Worm (Caenorhabditis elegans) whole organism, L2 larva: Measurements from ENCODE around the gene R02F11.10.
"Not testable (repeated sequence)": the region's sequence is repeated elsewhere in the genome, so short reads cannot be mapped to it uniquely, and the experiment has no call there.

Experiments used
- C34F6.9 ChIP-seq: fragments of 150-350 bp; optimal IDR thresholded peaks from 2 replicates; lab custom pipeline; 2014; ENCODE audit warnings: missing biosample characterization, missing genetic modification characterization
- R02D3.7 ChIP-seq: fragments of 150-350 bp; optimal IDR thresholded peaks from 2 replicates; lab custom pipeline; 2014; ENCODE audit warnings: missing biosample characterization, missing genetic modification characterization
- Y55F3AM.14 ChIP-seq: fragments of 200-800 bp; sonication (Bioruptor generic); optimal IDR thresholded peaks from 2 replicates; lab custom pipeline; 2018; ENCODE audit warnings: mild to moderate bottlenecking, missing genetic modification characterization, missing compliant biosample characterization
- alr-1 ChIP-seq: fragments of 150-350 bp; optimal IDR thresholded peaks from 2 replicates; lab custom pipeline; 2014; ENCODE audit warnings: missing biosample characterization, missing genetic modification characterization
- aly-2 ChIP-seq: fragments of 150-350 bp; optimal IDR thresholded peaks from 2 replicates; lab custom pipeline; 2014; ENCODE audit warnings: missing biosample characterization, missing genetic modification characterization
- ama-1 ChIP-seq: fragments of 150-350 bp; optimal IDR thresholded peaks from 2 replicates; lab custom pipeline; 2018; ENCODE audit warnings: inconsistent platforms
- ceh-16 ChIP-seq: fragments of 150-350 bp; optimal IDR thresholded peaks from 2 replicates; lab custom pipeline; 2014; ENCODE audit warnings: missing biosample characterization, missing genetic modification characterization
- ceh-82 ChIP-seq: fragments of 150-350 bp; optimal IDR thresholded peaks from 2 replicates; lab custom pipeline; 2014; ENCODE audit warnings: missing biosample characterization, missing genetic modification characterization
- crh-2 ChIP-seq: sonication (generic microtip); optimal IDR thresholded peaks from 2 replicates; lab custom pipeline; 2017; ENCODE audit warnings: missing biosample characterization, missing genetic modification characterization
- dmd-4 ChIP-seq: sonication (generic microtip); optimal IDR thresholded peaks from 2 replicates; lab custom pipeline; 2017; ENCODE audit warnings: missing biosample characterization, missing genetic modification characterization
- egl-27 ChIP-seq: sonication (generic microtip); optimal IDR thresholded peaks from 3 replicates; lab custom pipeline; 2017; ENCODE audit warnings: missing biosample characterization, missing genetic modification reagents, missing genetic modification characterization
- elt-1 ChIP-seq: fragments of 150-350 bp; optimal IDR thresholded peaks from 2 replicates; lab custom pipeline; 2014; ENCODE audit warnings: missing biosample characterization, missing genetic modification characterization
- fos-1 ChIP-seq: fragments of 150-350 bp; optimal IDR thresholded peaks from 2 replicates; lab custom pipeline; 2014; ENCODE audit warnings: missing biosample characterization, missing genetic modification characterization
- gmeb-1 ChIP-seq: fragments of 150-350 bp; optimal IDR thresholded peaks from 2 replicates; lab custom pipeline; 2014; ENCODE audit warnings: missing biosample characterization, missing genetic modification characterization
- lin-11 ChIP-seq: fragments of 150-350 bp; sonication (generic microtip); optimal IDR thresholded peaks from 2 replicates; lab custom pipeline; 2014; ENCODE audit warnings: missing biosample characterization, missing genetic modification characterization, inconsistent platforms, mixed read lengths
- lsy-2 ChIP-seq, 2 experiments: fragments of 150-350 bp in 1 of 2; sonication (generic microtip) in 1 of 2; optimal IDR thresholded peaks; 2 replicates each; lab custom pipeline; 2014 to 2017; ENCODE audit warnings: missing biosample characterization in 2 of 2, missing genetic modification characterization in 2 of 2
- mab-5 ChIP-seq: fragments of 150-350 bp; optimal IDR thresholded peaks from 2 replicates; lab custom pipeline; 2014; ENCODE audit warnings: missing biosample characterization, missing genetic modification characterization
- mdl-1 ChIP-seq, 2 experiments: fragments of 150-350 bp in 1 of 2; sonication (generic microtip) in 1 of 2; optimal IDR thresholded peaks; 2 replicates each; lab custom pipeline; 2017; ENCODE audit warnings: missing biosample characterization in 2 of 2, missing genetic modification characterization in 2 of 2
- nhr-12 ChIP-seq: fragments of 150-350 bp; optimal IDR thresholded peaks from 2 replicates; lab custom pipeline; 2014; ENCODE audit warnings: missing biosample characterization, missing genetic modification characterization
- nhr-129 ChIP-seq: fragments of 150-350 bp; optimal IDR thresholded peaks from 2 replicates; lab custom pipeline; 2014; ENCODE audit warnings: missing biosample characterization, missing genetic modification characterization
- nhr-21 ChIP-seq: fragments of 150-350 bp; optimal IDR thresholded peaks from 2 replicates; lab custom pipeline; 2014; ENCODE audit warnings: missing biosample characterization, missing genetic modification characterization
- nhr-23 ChIP-seq: fragments of 150-350 bp; optimal IDR thresholded peaks from 2 replicates; lab custom pipeline; 2014; ENCODE audit warnings: missing biosample characterization, missing genetic modification reagents, missing genetic modification characterization
- nhr-237 ChIP-seq: fragments of 150-350 bp; optimal IDR thresholded peaks from 2 replicates; lab custom pipeline; 2014; ENCODE audit warnings: missing biosample characterization, missing genetic modification characterization
- nhr-6 ChIP-seq: fragments of 150-350 bp; optimal IDR thresholded peaks from 2 replicates; lab custom pipeline; 2014; ENCODE audit warnings: missing biosample characterization, missing genetic modification characterization
- sem-4 ChIP-seq: fragments of 150-350 bp; optimal IDR thresholded peaks from 2 replicates; lab custom pipeline; 2014; ENCODE audit warnings: missing biosample characterization, missing genetic modification reagents, missing genetic modification characterization
- skn-1 ChIP-seq: sonication (generic microtip); optimal IDR thresholded peaks from 2 replicates; lab custom pipeline; 2017; ENCODE audit warnings: missing biosample characterization, missing genetic modification characterization
- sma-9 ChIP-seq, 2 experiments: fragments of 150-350 bp in 1 of 2; sonication (generic microtip) in 1 of 2; optimal IDR thresholded peaks; 2 replicates each; lab custom pipeline; 2014 to 2016; ENCODE audit warnings: missing genetic modification characterization in 2 of 2, mild to moderate bottlenecking in 1 of 2, missing biosample characterization in 1 of 2, missing compliant biosample characterization in 1 of 2, missing genetic modification reagents in 1 of 2, moderate library complexity in 1 of 2
- snpc-4 ChIP-seq: fragments of 150-350 bp; optimal IDR thresholded peaks from 2 replicates; lab custom pipeline; 2014; ENCODE audit warnings: missing biosample characterization, missing genetic modification characterization
- unc-55 ChIP-seq: fragments of 150-350 bp; sonication (generic microtip); optimal IDR thresholded peaks from 3 replicates; lab custom pipeline; 2014; ENCODE audit warnings: missing biosample characterization, missing genetic modification reagents, missing genetic modification characterization
- unc-62 ChIP-seq: fragments of 150-350 bp; optimal IDR thresholded peaks from 2 replicates; lab custom pipeline; 2014; ENCODE audit warnings: missing biosample characterization, missing genetic modification reagents, missing genetic modification characterization
- zag-1 ChIP-seq: fragments of 150-350 bp; optimal IDR thresholded peaks from 2 replicates; lab custom pipeline; 2014; ENCODE audit warnings: missing biosample characterization, missing genetic modification characterization
- ztf-4 ChIP-seq: fragments of 150-350 bp; optimal IDR thresholded peaks from 2 replicates; lab custom pipeline; 2014; ENCODE audit warnings: missing biosample characterization, missing genetic modification characterization

R02F11.10 gene

ce11 chrV:4760674-4761073, 28.2 kb upstream of the R02F11.10 start, which contains the start of gene bgnt-1.4:
Gene bgnt-1.4, plus strand, starts transcription at chrV:4760974.
- TF ChIP-seq alr-1, zag-1, snpc-4 (tag; lab: Kevin White, UChicago): not testable (repeated sequence)

DNA sequence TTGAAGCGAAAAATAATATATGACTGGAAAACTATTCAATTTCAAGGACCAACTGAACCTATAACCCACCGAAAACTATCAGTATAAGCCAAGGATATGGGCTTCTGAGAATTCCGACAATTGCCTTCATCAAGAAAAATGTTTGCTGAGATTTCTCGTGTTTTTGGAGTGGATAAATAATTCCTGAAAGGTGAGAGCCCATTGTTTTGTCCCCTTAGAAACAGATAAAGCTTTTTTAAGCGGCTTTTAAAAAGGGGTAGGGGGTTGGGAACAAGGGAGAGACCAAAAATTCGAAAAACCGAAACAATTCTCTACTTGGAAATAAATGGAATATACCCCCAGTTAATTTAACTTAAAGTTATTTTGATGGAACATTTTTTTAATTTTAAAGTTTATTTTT, 22.4 kb upstream of the R02F11.10 start, which contains the start of gene C18G1.8:
C18G1.8 (minus strand) TSS at position 101 of the 400 bp plus-strand sequence.
- no peak for TF ChIP-seq skn-1 (tag; lab: Kevin White, UChicago)
- TF ChIP-seq R02D3.7 = no peak
- no peak for TF ChIP-seq Y55F3AM.14 (GFP tag; lab: Kevin White, UChicago)
- TF ChIP-seq ceh-16 (tag; lab: Kevin White, UChicago) = no peak
- no peak for TF ChIP-seq nhr-21 (tag; lab: Kevin White, UChicago)
- no peak for TF ChIP-seq sma-9 (GFP tag; optimal IDR thresholded peaks at IDR 0.05; lab: Kevin White, UChicago)
- TF ChIP-seq sma-9 (tag; optimal IDR thresholded peaks at IDR 0.05; lab: Kevin White, UChicago) = no peak
- TF ChIP-seq nhr-129 (tag; lab: Kevin White, UChicago) = no peak
- no peak for TF ChIP-seq aly-2 (tag; lab: Kevin White, UChicago)
- no peak for TF ChIP-seq C34F6.9 (tag; lab: Kevin White, UChicago)
- no peak for TF ChIP-seq nhr-23
- no peak for TF ChIP-seq crh-2 (tag; lab: Kevin White, UChicago)
- no peak for TF ChIP-seq egl-27 (tag; lab: Kevin White, UChicago)
- TF ChIP-seq ceh-82 (tag; lab: Kevin White, UChicago) = no peak
- no peak for TF ChIP-seq nhr-12 (tag; lab: Kevin White, UChicago)
- TF ChIP-seq nhr-237 (tag; lab: Kevin White, UChicago) = no peak

DNA sequence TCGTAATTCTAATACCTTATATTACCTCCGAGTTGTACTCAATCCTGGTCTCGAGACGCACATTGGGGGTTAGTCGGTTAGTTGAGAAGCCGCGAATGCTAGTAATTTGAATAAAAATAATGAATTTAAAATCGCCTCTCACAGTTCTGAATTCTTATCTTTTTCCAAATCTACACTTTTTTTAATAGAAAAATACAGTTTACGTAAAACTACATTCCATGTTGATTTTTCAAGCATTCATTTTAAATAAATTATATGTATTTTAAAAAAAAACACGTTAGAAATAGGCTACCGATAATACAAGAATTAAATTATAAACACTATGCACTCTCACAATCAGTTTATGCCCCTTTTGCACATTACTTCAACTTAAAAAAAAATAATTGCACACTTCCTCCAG, 19.3 kb upstream of the R02F11.10 start, which contains the start of gene C18G1.9:
C18G1.9 (minus strand) TSS at position 101 of the 400 bp plus-strand sequence.
- TF ChIP-seq gmeb-1 (tag; lab: Kevin White, UChicago) = no peak
- TF ChIP-seq sem-4 = no peak
- no peak for TF ChIP-seq nhr-23
- no peak for TF ChIP-seq aly-2 (tag; lab: Kevin White, UChicago)
- TF ChIP-seq unc-55 = no peak
- no peak for TF ChIP-seq ztf-4 (tag; lab: Kevin White, UChicago)
- TF ChIP-seq nhr-12 (tag; lab: Kevin White, UChicago) = no peak
- TF ChIP-seq skn-1 (tag; lab: Kevin White, UChicago) = no peak
- no peak for TF ChIP-seq nhr-6 (tag; lab: Kevin White, UChicago)
- TF ChIP-seq lsy-2 (tag; optimal IDR thresholded peaks at IDR 0.05; lab: Kevin White, UChicago) = no peak
- no peak for TF ChIP-seq unc-62 (GFP tag; lab: Kevin White, UChicago)
- TF ChIP-seq egl-27 (tag; lab: Kevin White, UChicago) = no peak
- TF ChIP-seq elt-1 (tag; lab: Kevin White, UChicago) = no peak
- TF ChIP-seq fos-1 (tag; lab: Kevin White, UChicago) = no peak
- no peak for TF ChIP-seq mdl-1 (tag; optimal IDR thresholded peaks at IDR 0.05; lab: Kevin White, UChicago)
- TF ChIP-seq nhr-21 (tag; lab: Kevin White, UChicago) = no peak
- TF ChIP-seq alr-1 (tag; lab: Kevin White, UChicago) = no peak
- TF ChIP-seq lin-11 = no peak
- TF ChIP-seq ama-1 (lab: Kevin White, UChicago) = no peak
- TF ChIP-seq dmd-4 (tag; lab: Kevin White, UChicago) = no peak

DNA sequence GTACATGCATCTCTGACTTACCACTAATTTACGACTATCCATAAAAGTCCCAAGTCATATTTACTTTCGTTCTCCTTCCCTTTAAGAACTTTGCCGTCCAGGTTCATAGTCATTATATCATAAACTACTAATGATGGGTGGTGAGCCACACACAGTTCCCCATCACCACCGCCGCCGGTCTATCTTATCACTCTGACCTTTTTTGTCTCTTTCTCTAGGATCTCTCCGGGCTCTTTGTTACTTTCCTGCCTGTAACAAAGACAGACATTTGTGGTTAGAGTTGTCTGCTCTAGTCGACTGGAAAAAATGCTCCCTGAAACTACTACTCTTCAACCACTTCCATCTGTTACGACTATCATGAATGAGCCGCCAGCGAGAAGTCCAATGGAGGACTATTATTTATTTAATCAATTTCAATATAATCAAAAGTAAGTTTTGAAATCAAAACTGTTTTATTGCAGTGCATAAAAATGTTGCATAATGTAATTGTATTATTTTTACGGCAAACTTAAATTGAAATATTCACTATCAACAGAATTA, 18.4 kb upstream of the R02F11.10 start, which contains the start of gene elt-7:
elt-7 (plus strand) TSS at position 263 of the 540 bp plus-strand sequence.
- TF ChIP-seq C34F6.9 (tag; lab: Kevin White, UChicago) (no peak), fos-1 (tag; lab: Kevin White, UChicago) (peak; percentile 50)
- TF ChIP-seq, all 48 proteins: peak for 1

DNA sequence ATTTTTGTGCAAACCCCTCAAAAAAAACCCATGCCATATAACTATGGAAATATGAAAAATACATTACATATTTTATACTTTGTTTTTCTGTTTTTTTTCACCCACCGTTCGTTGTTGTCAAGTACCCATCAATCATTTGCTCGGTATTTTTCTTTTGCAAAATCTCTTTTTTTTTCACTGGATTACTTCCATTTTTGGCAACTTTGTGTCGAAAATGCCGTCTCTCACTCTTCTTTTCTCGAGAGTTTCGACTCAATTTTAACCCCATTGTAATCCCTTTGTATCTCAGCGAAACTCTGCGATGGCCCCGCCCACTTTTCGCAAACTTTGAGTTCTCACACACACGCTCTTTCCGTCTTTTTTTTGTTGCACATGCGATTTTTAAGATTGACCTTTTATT, 13.8 kb upstream of the R02F11.10 start:
- peak; percentile 74 for TF ChIP-seq unc-55
- no peak for TF ChIP-seq ama-1 (lab: Kevin White, UChicago)
- peak; percentile 78 for TF ChIP-seq mab-5 (tag; lab: Kevin White, UChicago)
- no peak for TF ChIP-seq nhr-23
- peak; percentile 97 for TF ChIP-seq Y55F3AM.14 (GFP tag; lab: Kevin White, UChicago)
